Worm (Caenorhabditis elegans) whole organism, L4 larva: ENCODE measurements around the gene C02C6.14.

ENCODE experiments used
- D1046.2 ChIP-seq: fragments of 200-800 bp; sonication (Bioruptor generic); IDR thresholded peaks from 2 replicates; pipeline ENCODE4 v1.3.6; 2022; ENCODE audit warnings: missing genetic modification characterization, missing compliant biosample characterization
- F10B5.3 ChIP-seq: sonication (generic microtip); optimal IDR thresholded peaks from 2 replicates; lab custom pipeline; 2016; ENCODE audit warnings: mild to moderate bottlenecking, missing genetic modification characterization, missing compliant biosample characterization
- F44E2.7 ChIP-seq: fragments of 200-800 bp; sonication (Bioruptor generic); IDR thresholded peaks from 2 replicates; pipeline ENCODE4 v2.1.2; 2022; ENCODE audit warnings: missing genetic modification characterization, missing compliant biosample characterization
- R02D3.7 ChIP-seq: fragments of 150-350 bp; sonication (generic microtip); optimal IDR thresholded peaks from 3 replicates; lab custom pipeline; 2014; ENCODE audit warnings: missing biosample characterization, missing genetic modification characterization
- T20F7.1 ChIP-seq: fragments of 200-800 bp; sonication (Bioruptor generic); optimal IDR thresholded peaks from 2 replicates; lab custom pipeline; 2018; ENCODE audit warnings: mild to moderate bottlenecking, missing genetic modification characterization, missing compliant biosample characterization
- T26A8.4 ChIP-seq: fragments of 200-800 bp; sonication (Bioruptor generic); IDR thresholded peaks from 2 replicates; pipeline ENCODE4 v1.3.6; 2022; ENCODE audit warnings: missing genetic modification characterization, missing compliant biosample characterization
- Y105C5A.15 ChIP-seq: fragments of 200-800 bp; sonication (Bioruptor generic); IDR thresholded peaks from 2 replicates; pipeline ENCODE4 v1.3.6; 2022; ENCODE audit warnings: missing genetic modification characterization, missing compliant biosample characterization
- aha-1 ChIP-seq: fragments of 150-350 bp; peaks from one replicate; lab custom pipeline; 2014; ENCODE audit warnings: missing biosample characterization, missing genetic modification characterization
- ceh-20 ChIP-seq: fragments of 200-800 bp; sonication (Bioruptor generic); IDR thresholded peaks from 2 replicates; pipeline ENCODE4 v1.3.6; 2022; ENCODE audit warnings: missing genetic modification reagents, missing genetic modification characterization, missing compliant biosample characterization
- ceh-44 ChIP-seq: fragments of 200-800 bp; sonication (Bioruptor generic); IDR thresholded peaks from 2 replicates; pipeline ENCODE4 v1.3.6; 2022; ENCODE audit warnings: missing genetic modification reagents, missing genetic modification characterization, missing compliant biosample characterization
- daf-16 ChIP-seq, 3 experiments: sonication (generic microtip); optimal IDR thresholded peaks; 2 replicates each; lab custom pipeline; 2016 to 2017; ENCODE audit warnings: missing genetic modification characterization in 3 of 3, missing genetic modification reagents in 3 of 3, mild to moderate bottlenecking in 2 of 3, missing compliant biosample characterization in 2 of 3, missing biosample characterization in 1 of 3, moderate library complexity in 1 of 3
- daf-19 ChIP-seq: fragments of 200-800 bp; sonication (Bioruptor generic); conservative IDR thresholded peaks from 2 replicates; pipeline ENCODE4 v1.3.6; 2022; ENCODE audit warnings: missing genetic modification characterization, missing compliant biosample characterization
- dmd-6 ChIP-seq: fragments of 200-800 bp; sonication (Bioruptor generic); IDR thresholded peaks from 2 replicates; pipeline ENCODE4 v1.3.6; 2022; ENCODE audit warnings: missing genetic modification reagents, missing genetic modification characterization, missing compliant biosample characterization
- duxl-1 ChIP-seq: sonication (generic microtip); optimal IDR thresholded peaks from 2 replicates; lab custom pipeline; 2016; ENCODE audit warnings: mild to moderate bottlenecking, missing genetic modification characterization, moderate library complexity, missing compliant biosample characterization; ENCODE audit not compliant: poor library complexity
- dve-1 ChIP-seq: sonication (generic microtip); optimal IDR thresholded peaks from 2 replicates; lab custom pipeline; 2017; ENCODE audit warnings: antibody characterized with exemption, mild to moderate bottlenecking, missing genetic modification characterization, missing compliant biosample characterization; ENCODE audit not compliant: insufficient read depth
- hlh-11 ChIP-seq: fragments of 200-800 bp; sonication (Bioruptor generic); optimal IDR thresholded peaks from 2 replicates; lab custom pipeline; 2018; ENCODE audit warnings: mild to moderate bottlenecking, missing genetic modification characterization, missing compliant biosample characterization
- hlh-30 ChIP-seq: sonication (generic microtip); optimal IDR thresholded peaks from 2 replicates; lab custom pipeline; 2017; ENCODE audit warnings: antibody characterized with exemption, mild to moderate bottlenecking, missing genetic modification characterization, missing compliant biosample characterization; ENCODE audit not compliant: insufficient read depth
- lim-7 ChIP-seq: fragments of 200-800 bp; sonication (Bioruptor generic); IDR thresholded peaks from 2 replicates; pipeline ENCODE4 v1.3.6; 2022; ENCODE audit warnings: missing genetic modification characterization, missing compliant biosample characterization
- lin-13 ChIP-seq: fragments of 150-350 bp; optimal IDR thresholded peaks from 2 replicates; lab custom pipeline; 2014; ENCODE audit warnings: missing biosample characterization, missing genetic modification reagents, missing genetic modification characterization
- lin-39 ChIP-seq: fragments of 150-350 bp; optimal IDR thresholded peaks from 2 replicates; lab custom pipeline; 2014; ENCODE audit warnings: missing biosample characterization, missing genetic modification reagents, missing genetic modification characterization
- madf-5 ChIP-seq, 2 experiments: fragments of 200-800 bp; sonication (Bioruptor generic); IDR thresholded peaks; 2 replicates each; pipeline ENCODE4 v1.3.6; 2022; ENCODE audit warnings: missing compliant biosample characterization in 2 of 2, missing genetic modification characterization in 2 of 2
- mdt-29 ChIP-seq: fragments of 200-800 bp; sonication (Bioruptor generic); IDR thresholded peaks from 2 replicates; pipeline ENCODE4 v1.3.6; 2022; ENCODE audit warnings: missing genetic modification reagents, missing genetic modification characterization, missing compliant biosample characterization
- nhr-10 ChIP-seq: fragments of 150-350 bp; optimal IDR thresholded peaks from 2 replicates; lab custom pipeline; 2014; ENCODE audit warnings: missing biosample characterization, missing genetic modification characterization
- nhr-102 ChIP-seq: sonication (generic microtip); optimal IDR thresholded peaks from 2 replicates; lab custom pipeline; 2016; ENCODE audit warnings: mild to moderate bottlenecking, missing genetic modification characterization, moderate library complexity, missing compliant biosample characterization
- nhr-11 ChIP-seq: fragments of 150-350 bp; optimal IDR thresholded peaks from 2 replicates; lab custom pipeline; 2014; ENCODE audit warnings: missing biosample characterization, missing genetic modification characterization
- nhr-237 ChIP-seq: sonication (generic microtip); optimal IDR thresholded peaks from 2 replicates; lab custom pipeline; 2017; ENCODE audit warnings: missing biosample characterization, missing genetic modification characterization
- nhr-25 ChIP-seq: sonication (generic microtip); optimal IDR thresholded peaks from 2 replicates; lab custom pipeline; 2017; ENCODE audit warnings: missing genetic modification characterization, mild to moderate bottlenecking, missing compliant biosample characterization, antibody characterized with exemption, moderate library complexity, borderline replicate concordance; ENCODE audit not compliant: insufficient read depth
- nhr-28 ChIP-seq: fragments of 150-350 bp; optimal IDR thresholded peaks from 2 replicates; lab custom pipeline; 2014; ENCODE audit warnings: missing biosample characterization, missing genetic modification characterization
- nhr-41 ChIP-seq: fragments of 200-800 bp; sonication (Bioruptor generic); IDR thresholded peaks from 2 replicates; pipeline ENCODE4 v1.3.6; 2022; ENCODE audit warnings: missing genetic modification reagents, missing genetic modification characterization, missing compliant biosample characterization
- nhr-42 ChIP-seq: fragments of 200-800 bp; sonication (Bioruptor generic); IDR thresholded peaks from 2 replicates; pipeline ENCODE4 v1.3.6; 2022; ENCODE audit warnings: missing genetic modification characterization, missing compliant biosample characterization
- nhr-76 ChIP-seq: fragments of 150-350 bp; optimal IDR thresholded peaks from 2 replicates; lab custom pipeline; 2014; ENCODE audit warnings: missing biosample characterization, missing genetic modification characterization
- nhr-77 ChIP-seq: fragments of 150-350 bp; optimal IDR thresholded peaks from 2 replicates; lab custom pipeline; 2014; ENCODE audit warnings: missing biosample characterization, missing genetic modification characterization
- sdz-12 ChIP-seq: fragments of 200-800 bp; sonication (Bioruptor generic); optimal IDR thresholded peaks from 2 replicates; lab custom pipeline; 2018; ENCODE audit warnings: mild to moderate bottlenecking, missing genetic modification characterization, missing compliant biosample characterization
- snpc-4 ChIP-seq: fragments of 150-350 bp; optimal IDR thresholded peaks from 2 replicates; lab custom pipeline; 2014; ENCODE audit warnings: missing biosample characterization, missing genetic modification characterization
- tra-1 ChIP-seq: fragments of 200-800 bp; sonication (Bioruptor generic); IDR thresholded peaks from 2 replicates; pipeline ENCODE4 v1.3.6; 2022; ENCODE audit warnings: missing genetic modification reagents, missing genetic modification characterization, missing compliant biosample characterization
- unc-62 ChIP-seq, 3 experiments: fragments of 150-350 bp in 1 of 3; sonication (generic microtip); optimal IDR thresholded peaks in 2 of 3; peaks in 1 of 3; 1 replicate in 1 of 3; 2 replicates in 2 of 3; lab custom pipeline; 2014 to 2017; ENCODE audit warnings: missing biosample characterization in 3 of 3, missing genetic modification characterization in 3 of 3, missing genetic modification reagents in 3 of 3, missing genotype in 1 of 3
- ztf-11 ChIP-seq: fragments of 150-350 bp; optimal IDR thresholded peaks from 2 replicates; lab custom pipeline; 2014; ENCODE audit warnings: missing biosample characterization, missing genetic modification characterization
- ztf-7 ChIP-seq: fragments of 150-350 bp; optimal IDR thresholded peaks from 2 replicates; lab custom pipeline; 2014; ENCODE audit warnings: missing biosample characterization, missing genetic modification characterization

The C02C6.14 gene

ce11 chrX:15546943-15547342 lies 9.5 kb downstream of the C02C6.14 start:
- TF ChIP-seq dmd-6 (GFP tag; lab: Robert Waterston, UW) (peak; percentile 12; the same call in 1 of the 2 replicates), daf-16 (GFP tag; optimal IDR thresholded peaks at IDR 0.05; lab: Kevin White, UChicago) (no peak), daf-16 (tag; optimal IDR thresholded peaks at IDR 0.05; lab: Kevin White, UChicago) (peak; percentile 20), D1046.2 (GFP tag; lab: Robert Waterston, UW) (0 out of 2 replicates have a peak, but pooled peaks have one; percentile 11), nhr-28 (tag; lab: Kevin White, UChicago) (peak; percentile 1), lin-39 (no peak)

- TF ChIP-seq nhr-77 (tag; lab: Kevin White, UChicago) (no peak), R02D3.7 (tag; lab: Kevin White, UChicago) (no peak), hlh-11 (tag; lab: Kevin White, UChicago) (no peak), nhr-42 (no peak), sdz-12 (GFP tag; lab: Kevin White, UChicago) (no peak)
Measured at ce11 chrX:15547896-15548295, 10.4 kb downstream of the C02C6.14 start.

- no peak for TF ChIP-seq nhr-25 (tag; lab: Kevin White, UChicago)
- no peak for TF ChIP-seq nhr-102 (tag; lab: Kevin White, UChicago)
- TF ChIP-seq nhr-41 (GFP tag; lab: Robert Waterston, UW): no peak
- TF ChIP-seq nhr-10 (tag; lab: Kevin White, UChicago): no peak
- no peak for TF ChIP-seq Y105C5A.15 (GFP tag; lab: Robert Waterston, UW)
Measured at ce11 chrX:15550769-15551168, 13.3 kb downstream of the C02C6.14 start.

ce11 chrX:15552024-15552769 lies 14.7 kb downstream of the C02C6.14 start:
- no peak for TF ChIP-seq nhr-41 (GFP tag; lab: Robert Waterston, UW)
- TF ChIP-seq unc-62 (GFP tag; optimal IDR thresholded peaks at IDR 0.05 in 1 of 2; lab: Kevin White, UChicago): peak in 1 of 2 experiments; percentile 38
- no peak for TF ChIP-seq unc-62 (tag; optimal IDR thresholded peaks at IDR 0.05; lab: Kevin White, UChicago)

- TF ChIP-seq T20F7.1 (GFP tag; lab: Kevin White, UChicago): no peak
- no peak for TF ChIP-seq nhr-237 (tag; lab: Kevin White, UChicago)
- no peak for TF ChIP-seq daf-19 (GFP tag; lab: Robert Waterston, UW)
- no peak for TF ChIP-seq mdt-29 (GFP tag; lab: Robert Waterston, UW)
- TF ChIP-seq aha-1 (tag; lab: Kevin White, UChicago): peak; percentile 51
- TF ChIP-seq ztf-11 (tag; lab: Kevin White, UChicago): no peak
- TF ChIP-seq ceh-44 (GFP tag; lab: Robert Waterston, UW): no peak
- no peak for TF ChIP-seq ztf-7 (tag; lab: Kevin White, UChicago)
- no peak for TF ChIP-seq duxl-1
- TF ChIP-seq hlh-30 (tag; lab: Kevin White, UChicago): peak; percentile 41
- no peak for TF ChIP-seq lim-7 (GFP tag; lab: Robert Waterston, UW)
- TF ChIP-seq nhr-25 (tag; lab: Kevin White, UChicago): no peak
- TF ChIP-seq nhr-77 (tag; lab: Kevin White, UChicago): no peak
- TF ChIP-seq ceh-20 (GFP tag; lab: Robert Waterston, UW): peak; percentile 57; the same call in 1 of the 2 replicates
- no peak for TF ChIP-seq F44E2.7 (GFP tag; lab: Robert Waterston, UW)
- TF ChIP-seq lin-13 (GFP tag; lab: Kevin White, UChicago): no peak
- TF ChIP-seq T26A8.4 (GFP tag; lab: Robert Waterston, UW): no peak
- no peak for TF ChIP-seq madf-5 (GFP tag; IDR thresholded peaks at IDR 0.05; lab: Robert Waterston, UW)
- no peak for TF ChIP-seq dve-1 (tag; lab: Kevin White, UChicago)
- no peak for TF ChIP-seq snpc-4
- no peak for TF ChIP-seq nhr-76
- no peak for TF ChIP-seq F10B5.3
- no peak for TF ChIP-seq tra-1
- no peak for TF ChIP-seq nhr-11
- TF ChIP-seq, all 104 proteins: peak for 3
Measured at ce11 chrX:15554910-15555309, 17.4 kb downstream of the C02C6.14 start.
